Fruit fly (Drosophila melanogaster): ENCODE results near the gene Ddc.

Ddc gene

dm6 chr2L:19159552-19160406 lies 39.7 kb upstream of the Ddc start:
- TF ChIP-seq pan (optimal IDR thresholded peaks at IDR 0.05), result no peak
- no peak for TF ChIP-seq EcR (GFP tag; optimal IDR thresholded peaks at IDR 0.05)
- TF ChIP-seq psq (optimal IDR thresholded peaks at IDR 0.05), result no peak
- no peak for TF ChIP-seq Dll (optimal IDR thresholded peaks at IDR 0.05)
- TF ChIP-seq CG8478 (optimal IDR thresholded peaks at IDR 0.05), result no peak
- TF ChIP-seq usp (GFP tag; optimal IDR thresholded peaks at IDR 0.05), result no peak

dm6 chr2L:19158679-19159551 lies 38.8 kb upstream of the Ddc start:
- no peak for TF ChIP-seq CG8478 (optimal IDR thresholded peaks at IDR 0.05)
- peak; percentile 48 to 86 for TF ChIP-seq EcR (GFP tag; optimal IDR thresholded peaks at IDR 0.05)
- no peak for TF ChIP-seq usp (GFP tag; optimal IDR thresholded peaks at IDR 0.05)
- TF ChIP-seq Dll (optimal IDR thresholded peaks at IDR 0.05), result no peak

dm6 chr2L:19158005-19158666 lies 38.0 kb upstream of the Ddc start:
- TF ChIP-seq pan (optimal IDR thresholded peaks at IDR 0.05) (no peak), usp (GFP tag; optimal IDR thresholded peaks at IDR 0.05) (no peak), EcR (GFP tag; optimal IDR thresholded peaks at IDR 0.05) (peak; percentile 32 to 86), psq (optimal IDR thresholded peaks at IDR 0.05) (no peak), Dll (optimal IDR thresholded peaks at IDR 0.05) (peak; percentile 82), CG8478 (optimal IDR thresholded peaks at IDR 0.05) (no peak)

dm6 chr2L:19156737-19157287 lies 36.7 kb upstream of the Ddc start:
- TF ChIP-seq EcR (GFP tag; optimal IDR thresholded peaks at IDR 0.05) (peak in 1 of 2 experiments; percentile 81), usp (GFP tag; optimal IDR thresholded peaks at IDR 0.05) (no peak)

DNA sequence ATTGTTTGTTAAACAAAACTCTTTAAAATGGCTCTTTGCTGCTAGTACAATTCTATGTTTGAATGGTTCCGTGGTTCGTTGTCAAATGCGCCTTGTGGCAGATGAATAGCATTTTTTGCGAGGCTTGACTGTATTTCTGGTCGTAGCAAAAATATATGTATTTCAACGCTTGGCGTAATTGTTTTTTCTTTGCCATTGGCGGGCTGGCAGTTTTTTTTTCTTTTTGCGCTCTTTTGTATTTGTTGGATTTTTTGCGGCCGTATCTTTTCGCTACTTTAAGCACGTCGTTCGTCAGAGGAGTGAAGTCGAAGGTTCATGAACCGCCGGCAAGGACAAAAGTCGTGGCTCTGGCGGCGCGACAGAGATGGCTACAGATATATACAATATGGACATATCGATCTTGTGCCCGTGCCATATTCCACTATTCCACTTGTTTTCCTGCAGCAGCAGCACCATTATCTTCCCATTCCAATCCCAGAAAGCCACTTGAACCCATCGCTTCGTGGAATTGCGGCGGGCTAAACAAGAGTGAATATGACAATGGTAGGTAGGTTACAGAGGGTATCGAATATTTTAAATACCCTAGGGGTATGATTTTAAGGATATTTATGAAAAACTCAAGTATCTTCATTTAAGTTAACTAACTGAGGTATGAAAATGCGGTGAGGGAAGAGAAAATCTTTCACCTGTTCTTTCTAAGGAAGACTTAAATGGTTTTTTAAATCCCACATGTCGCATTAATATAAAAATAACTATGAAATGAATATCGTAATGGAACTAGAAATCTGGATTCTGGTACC lies 36.0 kb upstream of the Ddc start:
- TF ChIP-seq Dll (optimal IDR thresholded peaks at IDR 0.05) (no peak), pan (optimal IDR thresholded peaks at IDR 0.05) (no peak), psq (optimal IDR thresholded peaks at IDR 0.05) (no peak), CG8478 (optimal IDR thresholded peaks at IDR 0.05) (no peak), EcR (GFP tag; optimal IDR thresholded peaks at IDR 0.05) (peak in 1 of 2 experiments; percentile 67), usp (GFP tag; optimal IDR thresholded peaks at IDR 0.05) (no peak)

dm6 chr2L:19154893-19155389 lies 34.8 kb upstream of the Ddc start:
- no peak for TF ChIP-seq CG8478 (optimal IDR thresholded peaks at IDR 0.05)
- TF ChIP-seq usp (GFP tag; optimal IDR thresholded peaks at IDR 0.05), result no peak
- no peak for TF ChIP-seq Dll (optimal IDR thresholded peaks at IDR 0.05)
- no peak for TF ChIP-seq pan (optimal IDR thresholded peaks at IDR 0.05)
- peak in 1 of 2 experiments; percentile 52 for TF ChIP-seq EcR (GFP tag; optimal IDR thresholded peaks at IDR 0.05)
- TF ChIP-seq psq (optimal IDR thresholded peaks at IDR 0.05), result no peak

- TF ChIP-seq psq (optimal IDR thresholded peaks at IDR 0.05) (no peak), usp (GFP tag; optimal IDR thresholded peaks at IDR 0.05) (no peak), Dll (optimal IDR thresholded peaks at IDR 0.05) (no peak), EcR (GFP tag; optimal IDR thresholded peaks at IDR 0.05) (no peak), CG8478 (optimal IDR thresholded peaks at IDR 0.05) (no peak), pan (optimal IDR thresholded peaks at IDR 0.05) (no peak)
Measured at dm6 chr2L:19146645-19147044, 26.5 kb upstream of the Ddc start.

dm6 chr2L:19146047-19146446 lies 25.9 kb upstream of the Ddc start:
- TF ChIP-seq CG8478 (optimal IDR thresholded peaks at IDR 0.05), result no peak
- no peak for TF ChIP-seq EcR (GFP tag; optimal IDR thresholded peaks at IDR 0.05)
- no peak for TF ChIP-seq psq (optimal IDR thresholded peaks at IDR 0.05)
- TF ChIP-seq usp (GFP tag; optimal IDR thresholded peaks at IDR 0.05), result no peak
- TF ChIP-seq pan (optimal IDR thresholded peaks at IDR 0.05), result no peak
- no peak for TF ChIP-seq Dll (optimal IDR thresholded peaks at IDR 0.05)

- TF ChIP-seq pan (optimal IDR thresholded peaks at IDR 0.05) (no peak), CG8478 (optimal IDR thresholded peaks at IDR 0.05) (no peak), usp (GFP tag; optimal IDR thresholded peaks at IDR 0.05) (no peak), EcR (GFP tag; optimal IDR thresholded peaks at IDR 0.05) (no peak), Dll (optimal IDR thresholded peaks at IDR 0.05) (no peak), psq (optimal IDR thresholded peaks at IDR 0.05) (no peak)
Measured at dm6 chr2L:19144115-19144514, 24.0 kb upstream of the Ddc start.

DNA sequence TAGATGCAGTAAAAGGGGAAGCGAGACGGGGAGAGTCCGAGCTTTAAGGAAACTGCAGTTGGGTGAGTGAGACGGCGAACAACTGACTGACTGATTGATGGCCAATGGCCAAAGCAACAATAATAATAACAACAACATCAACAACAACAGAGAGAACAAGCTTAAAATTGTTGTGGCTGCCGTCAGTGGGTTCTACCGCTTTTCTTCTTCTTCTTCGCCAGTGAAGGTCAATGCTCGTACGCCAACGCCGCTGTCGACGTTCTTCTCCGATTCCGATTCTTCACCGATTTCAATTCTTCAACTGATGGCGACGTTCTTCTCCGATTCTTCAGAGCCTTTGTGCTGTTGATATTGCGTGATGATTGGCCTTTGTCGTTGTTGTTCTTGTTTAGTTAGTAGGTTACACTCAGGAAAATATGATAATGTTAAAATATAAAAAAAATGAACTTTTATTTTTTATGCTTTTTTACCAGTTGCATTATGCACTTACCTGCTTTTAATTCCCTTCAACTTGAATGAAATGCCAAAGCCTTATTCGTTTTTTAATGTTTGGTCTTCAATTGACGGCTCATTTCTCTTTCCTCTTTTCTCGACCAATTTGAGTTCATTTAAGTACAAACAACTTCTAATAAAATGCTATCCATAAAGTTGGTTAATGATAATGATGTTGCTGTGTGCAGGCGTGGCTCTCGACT lies 22.2 kb upstream of the Ddc start:
- TF ChIP-seq CG8478 (optimal IDR thresholded peaks at IDR 0.05) (peak; percentile 31), pan (optimal IDR thresholded peaks at IDR 0.05) (no peak), EcR (GFP tag; optimal IDR thresholded peaks at IDR 0.05) (peak; percentile 85), Dll (optimal IDR thresholded peaks at IDR 0.05) (no peak), psq (optimal IDR thresholded peaks at IDR 0.05) (no peak)

All from whole organism.